Worm (Caenorhabditis elegans) whole organism, midembryonic: ENCODE data around the gene lin-40.

Experiments used
- T22C8.4 ChIP-seq: fragments of 200-800 bp; sonication (Bioruptor generic); IDR thresholded peaks from 2 replicates; pipeline ENCODE4 v1.3.6; 2022; ENCODE audit warnings: missing genetic modification characterization, missing compliant biosample characterization
- cog-1 ChIP-seq: sonication (generic microtip); optimal IDR thresholded peaks from 2 replicates; lab custom pipeline; 2016; ENCODE audit warnings: missing genetic modification characterization, missing compliant biosample characterization
- flt-1 ChIP-seq: fragments of 200-800 bp; sonication (Bioruptor generic); IDR thresholded peaks from 2 replicates; pipeline ENCODE4 v1.3.6; 2022; ENCODE audit warnings: missing genetic modification characterization, missing compliant biosample characterization
- klf-2 ChIP-seq: fragments of 200-800 bp; sonication (Bioruptor generic); conservative IDR thresholded peaks from 2 replicates; pipeline ENCODE4 v1.3.6; 2022; ENCODE audit warnings: missing genetic modification reagents, missing genetic modification characterization, missing compliant biosample characterization
- med-1 ChIP-seq: sonication (generic microtip); optimal IDR thresholded peaks from 2 replicates; lab custom pipeline; 2017; ENCODE audit warnings: missing genetic modification characterization, mild to moderate bottlenecking, missing compliant biosample characterization, antibody characterized with exemption, missing genetic modification reagents; ENCODE audit not compliant: insufficient read depth
- ref-1 ChIP-seq: fragments of 200-800 bp; sonication (Bioruptor generic); conservative IDR thresholded peaks from 2 replicates; pipeline ENCODE4 v1.3.6; 2022; ENCODE audit warnings: missing genetic modification reagents, missing genetic modification characterization, missing compliant biosample characterization
- tab-1 ChIP-seq: fragments of 200-800 bp; sonication (Bioruptor generic); IDR thresholded peaks from 2 replicates; pipeline ENCODE4 v1.3.6; 2022; ENCODE audit warnings: missing genetic modification characterization, missing compliant biosample characterization
- ztf-23 ChIP-seq: fragments of 200-800 bp; sonication (Bioruptor generic); IDR thresholded peaks from 2 replicates; pipeline ENCODE4 v1.3.6; 2022; ENCODE audit warnings: missing genetic modification reagents, missing genetic modification characterization, missing compliant biosample characterization
- ztf-29 ChIP-seq: fragments of 200-800 bp; sonication (Bioruptor generic); IDR thresholded peaks from 2 replicates; pipeline ENCODE4 v1.3.6; 2022; ENCODE audit warnings: missing genetic modification reagents, missing genetic modification characterization, missing compliant biosample characterization

The lin-40 gene

DNA sequence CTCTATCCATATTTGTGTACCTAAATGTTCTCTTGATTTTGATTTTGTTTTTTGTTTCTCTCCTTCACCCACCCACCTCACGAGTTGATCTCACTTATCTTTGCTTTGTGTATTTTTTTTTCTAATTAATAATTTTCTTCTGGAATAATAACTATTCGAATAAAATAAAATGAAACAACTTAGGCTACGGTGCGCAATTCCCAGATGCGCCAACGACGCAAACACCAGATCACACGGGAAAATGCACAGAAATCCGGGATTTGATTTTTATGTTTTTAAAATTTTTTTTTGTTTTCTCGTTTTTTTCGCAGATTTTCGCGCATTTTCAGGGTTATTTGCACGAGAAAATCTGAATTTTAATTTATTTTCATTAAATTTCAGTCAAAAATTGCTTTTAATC lies 18.5 kb upstream of the lin-40 start:
- no peak for TF ChIP-seq klf-2 (GFP tag; lab: Robert Waterston, UW)
- TF ChIP-seq ztf-23 (GFP tag; lab: Robert Waterston, UW) = no peak
- no peak for TF ChIP-seq T22C8.4 (GFP tag; lab: Robert Waterston, UW)

DNA sequence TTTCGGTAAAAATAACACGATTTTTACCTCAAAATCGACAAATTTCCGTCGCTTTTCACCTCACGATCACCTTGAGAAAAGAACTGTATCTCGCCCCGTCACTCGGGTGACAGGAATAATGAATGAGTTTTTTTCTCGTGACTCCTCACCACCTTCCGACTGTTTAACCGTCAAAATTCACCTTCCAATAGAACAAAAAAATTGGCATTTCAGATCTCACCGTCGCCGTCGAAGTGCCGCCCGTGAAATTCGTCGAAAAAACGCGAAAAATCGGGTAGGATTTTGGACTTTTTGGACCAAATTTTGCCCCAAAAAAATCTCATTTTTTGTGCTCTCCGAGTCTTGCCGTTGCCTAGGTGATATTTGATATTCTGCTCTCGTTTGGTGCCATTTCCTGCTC lies 17.9 kb upstream of the lin-40 start, which contains the start of gene unc-132:
TSS of gene unc-132 (plus strand) at position 208 of the 400 bp plus-strand sequence.
- TF ChIP-seq klf-2 (GFP tag; lab: Robert Waterston, UW) (no peak), T22C8.4 (GFP tag; lab: Robert Waterston, UW) (no peak), med-1 (GFP tag; lab: Kevin White, UChicago) (no peak), tab-1 (GFP tag; lab: Robert Waterston, UW) (no peak), ref-1 (GFP tag; lab: Robert Waterston, UW) (no peak), ztf-23 (GFP tag; lab: Robert Waterston, UW) (no peak), flt-1 (GFP tag; lab: Robert Waterston, UW) (no peak)

- TF ChIP-seq ztf-29 (GFP tag; lab: Robert Waterston, UW) (no peak), tab-1 (GFP tag; lab: Robert Waterston, UW) (no peak), med-1 (GFP tag; lab: Kevin White, UChicago) (no peak), cog-1 (tag; lab: Kevin White, UChicago) (peak; percentile 1)
Measured at ce11 chrV:3688733-3689132, 16.1 kb upstream of the lin-40 start.

ce11 chrV:3692613-3693012 lies 12.2 kb upstream of the lin-40 start:
- TF ChIP-seq cog-1 (tag; lab: Kevin White, UChicago) (no peak), T22C8.4 (GFP tag; lab: Robert Waterston, UW) (no peak), klf-2 (GFP tag; lab: Robert Waterston, UW) (no peak), flt-1 (GFP tag; lab: Robert Waterston, UW) (no peak), med-1 (GFP tag; lab: Kevin White, UChicago) (no peak), tab-1 (GFP tag; lab: Robert Waterston, UW) (no peak), ztf-23 (GFP tag; lab: Robert Waterston, UW) (no peak), ref-1 (GFP tag; lab: Robert Waterston, UW) (no peak), ztf-29 (GFP tag; lab: Robert Waterston, UW) (no peak)

DNA sequence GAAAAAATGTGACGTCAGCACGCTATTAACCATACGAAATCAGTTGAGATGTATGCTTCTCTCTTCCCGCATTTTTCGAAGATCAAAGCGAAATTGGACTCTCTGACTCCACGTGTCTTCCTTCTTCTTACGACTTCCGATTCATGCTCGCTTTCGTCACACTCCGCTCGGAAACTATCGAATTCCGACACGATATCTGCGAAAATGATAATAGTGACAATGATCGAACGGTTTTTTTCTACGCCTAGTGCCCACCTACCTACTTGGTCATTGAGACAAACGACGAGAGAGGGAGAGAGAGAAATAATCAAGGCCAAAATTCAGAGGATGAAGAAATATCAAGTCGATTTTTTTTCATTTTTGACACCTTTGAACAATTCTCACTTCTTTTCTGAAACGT lies 11.1 kb upstream of the lin-40 start:
- no peak for TF ChIP-seq ztf-29 (GFP tag; lab: Robert Waterston, UW)
- no peak for TF ChIP-seq tab-1 (GFP tag; lab: Robert Waterston, UW)
- no peak for TF ChIP-seq flt-1 (GFP tag; lab: Robert Waterston, UW)
- no peak for TF ChIP-seq ztf-23 (GFP tag; lab: Robert Waterston, UW)
- no peak for TF ChIP-seq klf-2 (GFP tag; lab: Robert Waterston, UW)
- TF ChIP-seq T22C8.4 (GFP tag; lab: Robert Waterston, UW) = no peak
- no peak for TF ChIP-seq med-1 (GFP tag; lab: Kevin White, UChicago)
- TF ChIP-seq cog-1 (tag; lab: Kevin White, UChicago) = no peak
- no peak for TF ChIP-seq ref-1 (GFP tag; lab: Robert Waterston, UW)

- TF ChIP-seq T22C8.4 (GFP tag; lab: Robert Waterston, UW) (no peak), klf-2 (GFP tag; lab: Robert Waterston, UW) (no peak), ztf-29 (GFP tag; lab: Robert Waterston, UW) (no peak), ref-1 (GFP tag; lab: Robert Waterston, UW) (no peak), ztf-23 (GFP tag; lab: Robert Waterston, UW) (no peak), tab-1 (GFP tag; lab: Robert Waterston, UW) (no peak), cog-1 (tag; lab: Kevin White, UChicago) (no peak), flt-1 (GFP tag; lab: Robert Waterston, UW) (no peak), med-1 (GFP tag; lab: Kevin White, UChicago) (no peak)
Measured at ce11 chrV:3695254-3695653, 9.5 kb upstream of the lin-40 start.

- TF ChIP-seq ztf-29 (GFP tag; lab: Robert Waterston, UW) (no peak), med-1 (GFP tag; lab: Kevin White, UChicago) (no peak)
Measured at ce11 chrV:3697071-3697470, 7.7 kb upstream of the lin-40 start.

DNA sequence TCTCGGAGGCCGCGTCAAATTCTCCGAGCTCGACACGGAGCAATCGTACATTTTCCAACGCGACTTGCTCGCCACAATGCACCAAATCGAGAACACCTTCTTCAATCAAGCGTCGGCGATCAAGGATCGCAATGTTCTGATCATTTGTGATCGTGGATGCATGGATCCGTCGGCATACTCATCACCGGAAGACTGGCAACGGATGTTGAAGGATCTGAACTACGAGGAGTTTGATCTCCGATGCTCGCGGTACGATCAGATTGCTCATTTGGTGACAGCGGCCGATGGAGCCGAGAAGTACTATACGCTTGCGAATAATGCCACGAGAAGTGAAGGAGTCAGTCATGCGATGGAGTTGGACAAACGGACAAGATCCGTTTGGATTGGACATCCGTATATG lies 6.3 kb upstream of the lin-40 start:
- TF ChIP-seq cog-1 (tag; lab: Kevin White, UChicago) = no peak
- TF ChIP-seq ztf-23 (GFP tag; lab: Robert Waterston, UW) = no peak
- TF ChIP-seq flt-1 (GFP tag; lab: Robert Waterston, UW) = no peak
- TF ChIP-seq ref-1 (GFP tag; lab: Robert Waterston, UW) = no peak
- TF ChIP-seq ztf-29 (GFP tag; lab: Robert Waterston, UW) = no peak
- TF ChIP-seq med-1 (GFP tag; lab: Kevin White, UChicago) = no peak
- no peak for TF ChIP-seq klf-2 (GFP tag; lab: Robert Waterston, UW)
- TF ChIP-seq tab-1 (GFP tag; lab: Robert Waterston, UW) = no peak
- TF ChIP-seq T22C8.4 (GFP tag; lab: Robert Waterston, UW) = no peak

ce11 chrV:3702998-3703397 lies 1.8 kb upstream of the lin-40 start:
- no peak for TF ChIP-seq med-1 (GFP tag; lab: Kevin White, UChicago)
- TF ChIP-seq T22C8.4 (GFP tag; lab: Robert Waterston, UW) = no peak
- no peak for TF ChIP-seq flt-1 (GFP tag; lab: Robert Waterston, UW)
- TF ChIP-seq ztf-23 (GFP tag; lab: Robert Waterston, UW) = no peak
- no peak for TF ChIP-seq cog-1 (tag; lab: Kevin White, UChicago)
- TF ChIP-seq ref-1 (GFP tag; lab: Robert Waterston, UW) = no peak
- no peak for TF ChIP-seq tab-1 (GFP tag; lab: Robert Waterston, UW)
- TF ChIP-seq klf-2 (GFP tag; lab: Robert Waterston, UW) = no peak
- TF ChIP-seq ztf-29 (GFP tag; lab: Robert Waterston, UW) = no peak
